Fruit fly (Drosophila melanogaster) whole organism, adult: ENCODE measurements around the gene CG5342.
A peak's percentile ranks its signal among the peaks of the same experiment; 100 is the strongest.

ENCODE experiments used
- CG11617 ChIP-seq: fragments of 200-800 bp; sonication (Bioruptor generic); optimal IDR thresholded peaks from 2 replicates; lab custom pipeline; 2017; ENCODE audit warnings: mild to moderate bottlenecking, missing biosample characterization, missing genetic modification reagents, missing genetic modification characterization
- CG12768 ChIP-seq: fragments of 200-800 bp; sonication (Bioruptor generic); optimal IDR thresholded peaks from 2 replicates; lab custom pipeline; 2017; ENCODE audit warnings: missing biosample characterization, missing genetic modification characterization, mild to moderate bottlenecking, moderate library complexity, missing genetic modification reagents
- CG14711 ChIP-seq: fragments of 200-800 bp; sonication (Bioruptor generic); optimal IDR thresholded peaks from 2 replicates; lab custom pipeline; 2018; ENCODE audit warnings: missing biosample characterization, mild to moderate bottlenecking, missing genetic modification characterization, moderate library complexity
- CG1620 ChIP-seq: fragments of 200-800 bp; sonication (Bioruptor generic); optimal IDR thresholded peaks from 2 replicates; lab custom pipeline; 2016; ENCODE audit warnings: missing biosample characterization, missing genetic modification characterization
- CG33017 ChIP-seq: fragments of 200-800 bp; sonication (Bioruptor generic); optimal IDR thresholded peaks from 2 replicates; lab custom pipeline; 2018; ENCODE audit warnings: missing biosample characterization, mild to moderate bottlenecking, missing genetic modification characterization, moderate library complexity
- CG5204 ChIP-seq: fragments of 200-800 bp; sonication (Bioruptor generic); optimal IDR thresholded peaks from 2 replicates; lab custom pipeline; 2016; ENCODE audit warnings: missing biosample characterization, missing genetic modification characterization
- CG7045 ChIP-seq: fragments of 200-800 bp; sonication (Bioruptor generic); optimal IDR thresholded peaks from 2 replicates; lab custom pipeline; 2017; ENCODE audit warnings: missing biosample characterization, mild to moderate bottlenecking, missing genetic modification characterization
- CG7101 ChIP-seq: fragments of 200-800 bp; sonication (Bioruptor generic); optimal IDR thresholded peaks from 2 replicates; lab custom pipeline; 2018; ENCODE audit warnings: missing biosample characterization, mild to moderate bottlenecking, missing genetic modification characterization, moderate library complexity
- Clk ChIP-seq: fragments of 200-800 bp; sonication (Bioruptor generic); optimal IDR thresholded peaks from 2 replicates; lab custom pipeline; 2017; ENCODE audit warnings: missing biosample characterization, missing genetic modification characterization
- Crg-1 ChIP-seq: fragments of 200-800 bp; sonication (Bioruptor generic); optimal IDR thresholded peaks from 2 replicates; lab custom pipeline; 2016; ENCODE audit warnings: missing biosample characterization, missing genetic modification characterization
- Hr96 ChIP-seq: fragments of 200-800 bp; sonication (Bioruptor generic); optimal IDR thresholded peaks from 2 replicates; lab custom pipeline; 2016; ENCODE audit warnings: missing biosample characterization, missing genetic modification characterization
- Mnt ChIP-seq: fragments of 200-800 bp; sonication (Bioruptor generic); optimal IDR thresholded peaks from 2 replicates; lab custom pipeline; 2016; ENCODE audit warnings: missing biosample characterization, mild to moderate bottlenecking, missing genetic modification characterization
- bab1 ChIP-seq: fragments of 200-800 bp; sonication (Bioruptor generic); optimal IDR thresholded peaks from 3 replicates; lab custom pipeline; 2019; ENCODE audit warnings: missing biosample characterization, mild to moderate bottlenecking, missing genetic modification characterization, moderate library complexity
- cic ChIP-seq: fragments of 200-800 bp; sonication (Bioruptor generic); optimal IDR thresholded peaks from 2 replicates; lab custom pipeline; 2017; ENCODE audit warnings: missing biosample characterization, mild to moderate bottlenecking, missing genetic modification characterization, moderate library complexity
- cnc ChIP-seq, 2 experiments: fragments of >200 bp; optimal IDR thresholded peaks; 2 replicates each; lab custom pipeline; 2017
- kay ChIP-seq: fragments of 200-800 bp; sonication (Bioruptor generic); peaks from one replicate; lab custom pipeline; 2016; ENCODE audit warnings: missing biosample characterization, missing genetic modification characterization, borderline replicate concordance
- ovo ChIP-seq: fragments of 200-800 bp; sonication (Bioruptor generic); optimal IDR thresholded peaks from 2 replicates; lab custom pipeline; 2016; ENCODE audit warnings: missing biosample characterization, missing genetic modification characterization
- pad ChIP-seq: fragments of 200-800 bp; sonication (Bioruptor generic); optimal IDR thresholded peaks from 3 replicates; lab custom pipeline; 2017; ENCODE audit warnings: missing biosample characterization, missing genetic modification characterization, mild to moderate bottlenecking, moderate library complexity, missing genetic modification reagents
- tj ChIP-seq: fragments of 200-800 bp; sonication (Bioruptor generic); optimal IDR thresholded peaks from 3 replicates; lab custom pipeline; 2017; ENCODE audit warnings: missing biosample characterization, mild to moderate bottlenecking, missing genetic modification characterization, moderate library complexity
- toe ChIP-seq: fragments of 200-800 bp; sonication (Bioruptor generic); optimal IDR thresholded peaks from 2 replicates; lab custom pipeline; 2016; ENCODE audit warnings: missing biosample characterization, missing genetic modification characterization

The CG5342 gene

DNA sequence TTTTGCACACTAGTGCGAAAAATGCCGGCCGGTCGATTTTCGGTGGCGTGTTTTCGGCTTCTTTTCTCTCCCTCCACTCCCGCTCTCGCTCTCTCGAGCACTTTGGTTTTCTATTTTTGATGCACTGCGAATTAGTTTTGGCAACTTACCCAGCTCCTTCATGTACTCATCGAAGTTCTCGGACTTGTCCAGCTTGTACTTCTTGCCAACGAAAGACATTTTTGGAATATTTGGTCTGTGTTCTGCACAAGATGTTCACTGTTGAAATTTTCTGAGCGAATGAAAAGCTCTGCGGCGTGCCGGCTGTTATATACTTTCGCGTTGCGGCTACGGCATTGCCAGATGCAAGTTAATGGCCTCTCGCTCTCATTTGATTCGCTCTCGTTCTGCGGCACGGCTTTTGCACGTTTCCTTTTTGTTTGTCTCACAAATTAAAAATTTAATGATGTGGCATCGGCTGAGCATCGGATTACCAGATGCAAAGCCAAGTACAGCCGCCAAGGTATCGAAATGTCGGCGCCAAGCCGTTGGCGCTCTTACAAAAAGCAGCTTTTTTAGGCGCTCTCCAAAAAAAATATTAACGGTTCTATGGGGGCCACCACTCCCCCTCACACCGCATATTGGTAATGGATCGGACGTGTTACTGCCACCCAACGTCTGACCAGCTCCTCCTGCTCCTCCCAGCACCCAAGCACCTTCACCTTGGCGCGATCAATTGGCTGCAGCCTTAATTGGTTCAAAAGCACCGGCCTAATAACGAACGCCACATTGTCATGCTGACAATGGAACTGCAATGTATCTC is 11.7 kb upstream of the CG5342 start, which contains the start of the genes fabp and sea:
TSS of gene fabp (minus strand) at position 286 of the 802 bp plus-strand sequence.
TSS of gene sea (minus strand) at position 286 of the 802 bp plus-strand sequence.
- peak; percentile 51 for TF ChIP-seq CG14711 (tag; lab: Kevin White, UChicago)
- peak; percentile 63 for TF ChIP-seq CG7101 (tag; lab: Kevin White, UChicago)
- TF ChIP-seq tj (GFP tag; lab: Kevin White, UChicago) = peak; percentile 92
- no peak for TF ChIP-seq CG7045 (GFP tag; lab: Kevin White, UChicago)
- TF ChIP-seq pad (GFP tag; lab: Kevin White, UChicago) = peak; percentile 92
- peak; percentile 65 for TF ChIP-seq CG11617 (GFP tag; lab: Kevin White, UChicago)
- TF ChIP-seq cic (GFP tag; lab: Kevin White, UChicago) = peak; percentile 67
- TF ChIP-seq Hr96 = peak; percentile 60
- TF ChIP-seq CG33017 = peak; percentile 58
- peak; percentile 65 for TF ChIP-seq Crg-1
- TF ChIP-seq Clk (GFP tag; lab: Kevin White, UChicago) = no peak
- no peak for TF ChIP-seq kay (GFP tag; lab: Kevin White, UChicago)
- TF ChIP-seq CG5204 = no peak
- TF ChIP-seq bab1 = peak; percentile 89
- no peak for TF ChIP-seq toe (GFP tag; lab: Kevin White, UChicago)
- peak; percentile 69 for TF ChIP-seq ovo
- no peak for TF ChIP-seq cnc (optimal IDR thresholded peaks at IDR 0.05; lab: Kevin White, UChicago)
- peak; percentile 74 for TF ChIP-seq CG1620
- TF ChIP-seq CG12768 (GFP tag; lab: Kevin White, UChicago) = peak; percentile 66
- TF ChIP-seq Mnt (GFP tag; lab: Kevin White, UChicago) = peak; percentile 77

DNA sequence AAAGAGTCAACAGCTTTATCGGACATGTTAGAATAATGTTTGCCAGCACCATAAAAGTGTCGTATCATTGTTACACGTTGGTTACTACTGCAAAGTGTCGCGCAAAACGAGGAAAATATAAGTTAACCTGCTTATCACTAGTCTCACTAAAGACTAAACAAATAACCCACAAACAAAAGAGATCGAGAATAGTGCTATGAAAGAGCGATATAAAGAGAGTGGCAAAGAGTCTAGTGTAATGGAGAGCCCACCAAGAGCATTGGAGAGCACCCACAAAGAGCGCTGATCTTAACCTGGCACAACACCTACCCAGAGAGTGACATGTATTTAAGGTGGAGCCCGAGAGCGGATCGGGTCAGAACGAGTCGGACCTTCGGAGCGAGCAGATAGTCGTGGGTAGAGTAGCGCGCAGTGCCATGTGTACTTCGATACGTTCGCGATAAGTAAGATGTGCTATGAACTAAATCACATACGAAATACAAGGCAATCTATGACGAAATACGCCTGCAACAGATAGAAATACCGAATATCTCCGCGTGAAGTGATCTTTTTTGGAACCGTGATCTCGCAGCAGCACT is 9.7 kb upstream of the CG5342 start, which contains the start of gene Mrp4:
TSS of gene Mrp4 (plus strand) at position 378 of the 578 bp plus-strand sequence.
- TF ChIP-seq CG5204 = no peak
- peak in 1 of 2 experiments; percentile 75 for TF ChIP-seq cnc (optimal IDR thresholded peaks at IDR 0.05; lab: Kevin White, UChicago)
- peak; percentile 41 for TF ChIP-seq tj (GFP tag; lab: Kevin White, UChicago)
- TF ChIP-seq Clk (GFP tag; lab: Kevin White, UChicago) = peak; percentile 25
- TF ChIP-seq cic (GFP tag; lab: Kevin White, UChicago) = peak; percentile 10
- peak; percentile 26 for TF ChIP-seq CG14711 (tag; lab: Kevin White, UChicago)
- peak; percentile 36 for TF ChIP-seq bab1
- TF ChIP-seq kay (GFP tag; lab: Kevin White, UChicago) = peak; percentile 93
- peak; percentile 71 for TF ChIP-seq CG33017
- no peak for TF ChIP-seq Crg-1
- no peak for TF ChIP-seq CG1620
- peak; percentile 96 for TF ChIP-seq Mnt (GFP tag; lab: Kevin White, UChicago)
- no peak for TF ChIP-seq toe (GFP tag; lab: Kevin White, UChicago)
- peak; percentile 56 for TF ChIP-seq CG11617 (GFP tag; lab: Kevin White, UChicago)
- TF ChIP-seq ovo = no peak
- peak; percentile 50 for TF ChIP-seq CG7101 (tag; lab: Kevin White, UChicago)
- peak; percentile 37 for TF ChIP-seq CG7045 (GFP tag; lab: Kevin White, UChicago)
- peak; percentile 59 for TF ChIP-seq CG12768 (GFP tag; lab: Kevin White, UChicago)
- peak; percentile 23 for TF ChIP-seq Hr96

DNA sequence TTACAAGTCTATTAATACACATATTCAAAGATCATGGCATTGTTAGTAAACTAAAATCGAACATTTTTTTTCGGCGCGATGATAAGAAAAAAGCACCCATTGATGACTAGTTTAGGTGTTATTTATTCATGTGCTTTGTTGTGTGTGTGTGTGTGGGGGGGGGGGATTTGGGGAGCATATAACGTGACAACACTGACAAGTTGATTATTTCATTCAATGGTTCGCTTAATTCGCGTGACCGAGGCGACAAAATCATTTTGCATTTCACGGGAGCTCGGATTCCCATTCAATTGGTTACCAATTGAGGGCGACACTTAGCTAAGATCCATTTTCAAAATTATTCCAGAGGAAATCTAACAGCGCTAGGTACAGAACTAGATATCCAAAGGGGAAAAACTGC is 8.6 kb upstream of the CG5342 start:
- no peak for TF ChIP-seq Hr96
- no peak for TF ChIP-seq CG5204
- no peak for TF ChIP-seq Clk (GFP tag; lab: Kevin White, UChicago)
- TF ChIP-seq CG33017 = no peak
- no peak for TF ChIP-seq toe (GFP tag; lab: Kevin White, UChicago)
- no peak for TF ChIP-seq CG7045 (GFP tag; lab: Kevin White, UChicago)
- no peak for TF ChIP-seq tj (GFP tag; lab: Kevin White, UChicago)
- TF ChIP-seq pad (GFP tag; lab: Kevin White, UChicago) = no peak
- TF ChIP-seq CG1620 = no peak
- no peak for TF ChIP-seq CG12768 (GFP tag; lab: Kevin White, UChicago)
- no peak for TF ChIP-seq cic (GFP tag; lab: Kevin White, UChicago)
- no peak for TF ChIP-seq Mnt (GFP tag; lab: Kevin White, UChicago)
- TF ChIP-seq kay (GFP tag; lab: Kevin White, UChicago) = no peak
- no peak for TF ChIP-seq cnc (optimal IDR thresholded peaks at IDR 0.05; lab: Kevin White, UChicago)
- no peak for TF ChIP-seq Crg-1
- TF ChIP-seq CG11617 (GFP tag; lab: Kevin White, UChicago) = no peak
- TF ChIP-seq bab1 = no peak
- TF ChIP-seq ovo = no peak
- TF ChIP-seq CG7101 (tag; lab: Kevin White, UChicago) = no peak

DNA sequence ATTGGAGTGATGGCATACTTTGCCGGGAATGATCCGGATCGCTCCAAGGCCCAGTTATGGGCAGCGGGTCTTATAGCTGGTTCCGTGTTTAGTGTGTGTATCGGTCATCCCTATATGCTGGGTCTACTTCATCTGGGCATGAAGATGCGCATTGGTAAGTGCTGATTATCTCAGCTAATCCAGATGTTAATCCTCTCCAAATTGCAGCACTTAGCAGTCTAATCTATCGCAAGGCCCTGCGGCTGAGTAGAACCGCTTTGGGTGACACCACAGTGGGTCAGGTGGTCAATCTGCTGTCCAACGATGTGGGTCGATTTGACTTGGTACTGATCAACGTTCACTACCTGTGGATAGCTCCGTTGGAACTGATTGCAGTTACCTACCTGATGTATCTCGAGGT is 7.2 kb upstream of the CG5342 start:
- no peak for TF ChIP-seq tj (GFP tag; lab: Kevin White, UChicago)
- TF ChIP-seq cnc (optimal IDR thresholded peaks at IDR 0.05; lab: Kevin White, UChicago) = no peak
- no peak for TF ChIP-seq CG5204
- TF ChIP-seq CG14711 (tag; lab: Kevin White, UChicago) = no peak
- no peak for TF ChIP-seq CG33017
- no peak for TF ChIP-seq Mnt (GFP tag; lab: Kevin White, UChicago)
- TF ChIP-seq cic (GFP tag; lab: Kevin White, UChicago) = no peak
- no peak for TF ChIP-seq kay (GFP tag; lab: Kevin White, UChicago)
- TF ChIP-seq bab1 = no peak
- no peak for TF ChIP-seq CG7101 (tag; lab: Kevin White, UChicago)
- TF ChIP-seq pad (GFP tag; lab: Kevin White, UChicago) = no peak
- no peak for TF ChIP-seq toe (GFP tag; lab: Kevin White, UChicago)
- TF ChIP-seq Crg-1 = no peak
- no peak for TF ChIP-seq Hr96
- TF ChIP-seq CG1620 = no peak
- TF ChIP-seq Clk (GFP tag; lab: Kevin White, UChicago) = no peak
- no peak for TF ChIP-seq CG12768 (GFP tag; lab: Kevin White, UChicago)
- no peak for TF ChIP-seq ovo
- TF ChIP-seq CG7045 (GFP tag; lab: Kevin White, UChicago) = no peak
- no peak for TF ChIP-seq CG11617 (GFP tag; lab: Kevin White, UChicago)
